Fruit fly (Drosophila melanogaster) whole organism, embryonic: ENCODE measurements around the gene Rab23.
A peak's percentile ranks its signal among the peaks of the same experiment; 100 is the strongest.

Experiments used
- CG10267 ChIP-seq: fragments of 200-800 bp; sonication (Bioruptor generic); optimal IDR thresholded peaks from 2 replicates; lab custom pipeline; 2018; ENCODE audit warnings: missing biosample characterization, mild to moderate bottlenecking, missing genetic modification characterization, moderate library complexity
- CG11247 ChIP-seq: fragments of 200-800 bp; sonication (Bioruptor generic); IDR thresholded peaks from 2 replicates; pipeline ENCODE4 v1.3.6; 2022; ENCODE audit warnings: missing biosample characterization, missing genetic modification characterization
- CG11504 ChIP-seq: fragments of 200-800 bp; sonication (Bioruptor generic); optimal IDR thresholded peaks from 3 replicates; lab custom pipeline; 2019; ENCODE audit warnings: missing biosample characterization, mild to moderate bottlenecking, missing genetic modification characterization, moderate library complexity
- CG12299 ChIP-seq: fragments of 200-800 bp; sonication (Bioruptor generic); optimal IDR thresholded peaks from 2 replicates; lab custom pipeline; 2018; ENCODE audit warnings: missing biosample characterization, mild to moderate bottlenecking, missing genetic modification characterization
- CG12391 ChIP-seq: fragments of 200-800 bp; sonication (Bioruptor generic); optimal IDR thresholded peaks from 3 replicates; lab custom pipeline; 2018; ENCODE audit warnings: missing biosample characterization, mild to moderate bottlenecking, missing genetic modification characterization, moderate library complexity
- CG13624 ChIP-seq: fragments of 200-800 bp; sonication (Bioruptor generic); optimal IDR thresholded peaks from 2 replicates; lab custom pipeline; 2016; ENCODE audit warnings: missing biosample characterization, missing genetic modification characterization
- CG14710 ChIP-seq: fragments of 200-800 bp; sonication (Bioruptor generic); optimal IDR thresholded peaks from 3 replicates; lab custom pipeline; 2019; ENCODE audit warnings: missing biosample characterization, mild to moderate bottlenecking, missing genetic modification characterization, moderate library complexity
- CG14965 ChIP-seq: fragments of 200-800 bp; sonication (Bioruptor generic); optimal IDR thresholded peaks from 2 replicates; lab custom pipeline; 2016; ENCODE audit warnings: missing biosample characterization, missing genetic modification characterization, borderline replicate concordance
- CG1603 ChIP-seq: fragments of 200-800 bp; sonication (Bioruptor generic); optimal IDR thresholded peaks from 2 replicates; lab custom pipeline; 2019; ENCODE audit warnings: missing biosample characterization, mild to moderate bottlenecking, missing genetic modification characterization, moderate library complexity
- CG16779 ChIP-seq: fragments of 200-800 bp; sonication (Bioruptor generic); IDR thresholded peaks from 2 replicates; pipeline ENCODE4 v1.3.6; 2022; ENCODE audit warnings: missing biosample characterization, missing genetic modification characterization
- CG17186 ChIP-seq: fragments of 200-800 bp; sonication (Bioruptor generic); optimal IDR thresholded peaks from 3 replicates; lab custom pipeline; 2017; ENCODE audit warnings: missing biosample characterization, missing genetic modification reagents, missing genetic modification characterization
- CG2712 ChIP-seq: fragments of 200-800 bp; optimal IDR thresholded peaks from 3 replicates; lab custom pipeline; 2019; ENCODE audit warnings: missing biosample characterization, mild to moderate bottlenecking, missing genetic modification characterization, moderate library complexity
- CG2889 ChIP-seq: fragments of 200-800 bp; sonication (Bioruptor generic); IDR thresholded peaks from 3 replicates; pipeline ENCODE4 v1.3.6; 2022; ENCODE audit warnings: missing biosample characterization, missing genetic modification characterization
- CG34224 ChIP-seq: fragments of 200-800 bp; sonication (Bioruptor generic); IDR thresholded peaks from 3 replicates; pipeline ENCODE4 v1.3.6; 2022; ENCODE audit warnings: missing biosample characterization, missing genetic modification characterization; ENCODE audit not compliant: partially characterized antibody
- CG42726 ChIP-seq: fragments of 200-800 bp; sonication (Bioruptor generic); IDR thresholded peaks from 2 replicates; pipeline ENCODE4 v1.3.6; 2022; ENCODE audit warnings: missing biosample characterization, missing genetic modification characterization; ENCODE audit not compliant: partially characterized antibody
- CG6175 ChIP-seq: fragments of 200-800 bp; sonication (Bioruptor generic); IDR thresholded peaks from 3 replicates; pipeline ENCODE4 v1.3.6; 2022; ENCODE audit warnings: missing biosample characterization, missing genetic modification characterization
- CG6689 ChIP-seq: fragments of 200-800 bp; sonication (Bioruptor generic); IDR thresholded peaks from 2 replicates; pipeline ENCODE4 v1.3.6; 2022; ENCODE audit warnings: missing biosample characterization, missing genetic modification characterization
- CoRest ChIP-seq: fragments of 200-800 bp; sonication (Bioruptor generic); optimal IDR thresholded peaks from 3 replicates; lab custom pipeline; 2018; ENCODE audit warnings: missing biosample characterization, mild to moderate bottlenecking, missing genetic modification characterization, moderate library complexity
- Dad ChIP-seq: fragments of 200-800 bp; sonication (Bioruptor generic); optimal IDR thresholded peaks from 3 replicates; lab custom pipeline; 2016; ENCODE audit warnings: missing biosample characterization, missing genetic modification characterization
- Fer1 ChIP-seq: fragments of 200-800 bp; sonication (Bioruptor generic); optimal IDR thresholded peaks from 2 replicates; lab custom pipeline; 2017; ENCODE audit warnings: missing biosample characterization, mild to moderate bottlenecking, missing genetic modification characterization
- HLHmδ ChIP-seq: fragments of 200-800 bp; sonication (Bioruptor generic); optimal IDR thresholded peaks from 2 replicates; lab custom pipeline; 2018; ENCODE audit warnings: missing biosample characterization, mild to moderate bottlenecking, missing genetic modification characterization, moderate library complexity
- Mes4 ChIP-seq: fragments of 200-800 bp; sonication (Bioruptor generic); optimal IDR thresholded peaks from 2 replicates; lab custom pipeline; 2016; ENCODE audit warnings: missing biosample characterization, missing genetic modification characterization
- Pdp1 ChIP-seq, 2 experiments: fragments of 200-800 bp; sonication (Bioruptor generic); optimal IDR thresholded peaks; 3 replicates each; lab custom pipeline; 2016; ENCODE audit warnings: missing biosample characterization in 2 of 2, missing genetic modification characterization in 2 of 2, mild to moderate bottlenecking in 1 of 2, moderate library complexity in 1 of 2
- Taf1 ChIP-seq: fragments of 200-800 bp; sonication (Bioruptor generic); IDR thresholded peaks from 2 replicates; pipeline ENCODE4 v1.3.6; 2022; ENCODE audit warnings: missing biosample characterization, missing genetic modification characterization
- ash1 ChIP-seq: fragments of 200-800 bp; sonication (Bioruptor generic); optimal IDR thresholded peaks from 2 replicates; lab custom pipeline; 2018; ENCODE audit warnings: missing biosample characterization, mild to moderate bottlenecking, missing genetic modification characterization
- chn ChIP-seq: fragments of 200-800 bp; sonication (Bioruptor generic); optimal IDR thresholded peaks from 2 replicates; lab custom pipeline; 2016; ENCODE audit warnings: missing biosample characterization, missing genetic modification characterization
- disco-r ChIP-seq: fragments of 200-800 bp; sonication (Bioruptor generic); optimal IDR thresholded peaks from 2 replicates; lab custom pipeline; 2016; ENCODE audit warnings: missing biosample characterization, missing genetic modification characterization
- emc ChIP-seq: fragments of 200-800 bp; sonication (Bioruptor generic); optimal IDR thresholded peaks from 2 replicates; lab custom pipeline; 2016; ENCODE audit warnings: missing biosample characterization, missing genetic modification characterization
- ems ChIP-seq: fragments of 200-800 bp; sonication (Bioruptor generic); optimal IDR thresholded peaks from 3 replicates; lab custom pipeline; 2016; ENCODE audit warnings: missing biosample characterization, missing genetic modification characterization
- ewg ChIP-seq: fragments of 200-800 bp; sonication (Bioruptor generic); optimal IDR thresholded peaks from 3 replicates; lab custom pipeline; 2017; ENCODE audit warnings: mild to moderate bottlenecking, missing biosample characterization, missing genetic modification reagents, missing genetic modification characterization
- hbn ChIP-seq: fragments of 200-800 bp; sonication (Bioruptor generic); IDR thresholded peaks from 2 replicates; pipeline ENCODE4 v1.3.6; 2022; ENCODE audit warnings: missing biosample characterization, missing genetic modification characterization; ENCODE audit not compliant: partially characterized antibody
- klu ChIP-seq: fragments of 200-800 bp; sonication (Bioruptor generic); IDR thresholded peaks from 2 replicates; pipeline ENCODE4 v1.3.6; 2022; ENCODE audit warnings: missing biosample characterization, missing genetic modification characterization
- lilli ChIP-seq: fragments of 200-800 bp; sonication (Bioruptor generic); optimal IDR thresholded peaks from 3 replicates; lab custom pipeline; 2016; ENCODE audit warnings: missing biosample characterization, missing genetic modification characterization
- mirr ChIP-seq: fragments of 200-800 bp; sonication (Bioruptor generic); optimal IDR thresholded peaks from 3 replicates; lab custom pipeline; 2018; ENCODE audit warnings: missing biosample characterization, mild to moderate bottlenecking, missing genetic modification characterization
- oc ChIP-seq: fragments of 200-800 bp; sonication (Bioruptor generic); optimal IDR thresholded peaks from 2 replicates; lab custom pipeline; 2018; ENCODE audit warnings: missing biosample characterization, mild to moderate bottlenecking, missing genetic modification characterization, moderate library complexity
- org-1 ChIP-seq: fragments of 200-800 bp; sonication (Bioruptor generic); optimal IDR thresholded peaks from 2 replicates; lab custom pipeline; 2017; ENCODE audit warnings: missing biosample characterization, missing genetic modification characterization
- pita ChIP-seq: fragments of 200-800 bp; sonication (Bioruptor generic); optimal IDR thresholded peaks from 2 replicates; lab custom pipeline; 2017; ENCODE audit warnings: missing biosample characterization, mild to moderate bottlenecking, missing genetic modification characterization
- scrt ChIP-seq: fragments of 200-800 bp; sonication (Bioruptor generic); optimal IDR thresholded peaks from 2 replicates; lab custom pipeline; 2018; ENCODE audit warnings: missing biosample characterization, mild to moderate bottlenecking, missing genetic modification characterization, moderate library complexity
- sima ChIP-seq: fragments of 200-800 bp; sonication (Bioruptor generic); optimal IDR thresholded peaks from 2 replicates; lab custom pipeline; 2016; ENCODE audit warnings: missing biosample characterization, missing genetic modification characterization
- sob ChIP-seq: fragments of 200-800 bp; sonication (Bioruptor generic); IDR thresholded peaks from 2 replicates; pipeline ENCODE4 v1.3.6; 2022; ENCODE audit warnings: missing biosample characterization, missing genetic modification characterization
- stwl ChIP-seq: fragments of 200-800 bp; sonication (Bioruptor generic); optimal IDR thresholded peaks from 3 replicates; lab custom pipeline; 2018; ENCODE audit warnings: missing biosample characterization, mild to moderate bottlenecking, missing genetic modification characterization, moderate library complexity
- tap ChIP-seq: fragments of 200-800 bp; optimal IDR thresholded peaks from 3 replicates; lab custom pipeline; 2019; ENCODE audit warnings: missing biosample characterization, mild to moderate bottlenecking, missing genetic modification characterization, moderate library complexity
- tx ChIP-seq: fragments of 200-800 bp; sonication (Bioruptor generic); optimal IDR thresholded peaks from 2 replicates; lab custom pipeline; 2016; ENCODE audit warnings: missing biosample characterization, missing genetic modification characterization
- unc-4 ChIP-seq: fragments of 200-800 bp; sonication (Bioruptor generic); IDR thresholded peaks from 2 replicates; pipeline ENCODE4 v1.3.6; 2022; ENCODE audit warnings: missing biosample characterization, missing genetic modification characterization; ENCODE audit not compliant: partially characterized antibody
- vvl ChIP-seq: fragments of 200-800 bp; sonication (Bioruptor generic); IDR thresholded peaks from 2 replicates; pipeline ENCODE4 v1.3.6; 2022; ENCODE audit warnings: missing biosample characterization, missing genetic modification characterization
- zen ChIP-seq: fragments of 200-800 bp; sonication (Bioruptor generic); optimal IDR thresholded peaks from 3 replicates; lab custom pipeline; 2018; ENCODE audit warnings: missing biosample characterization, mild to moderate bottlenecking, missing genetic modification characterization, moderate library complexity
- zfh1 ChIP-seq: fragments of 200-800 bp; sonication (Bioruptor generic); IDR thresholded peaks from 3 replicates; pipeline ENCODE4 v1.3.6; 2022; ENCODE audit warnings: missing biosample characterization, missing genetic modification characterization
- zfh2 ChIP-seq: fragments of 200-800 bp; sonication (Bioruptor generic); optimal IDR thresholded peaks from 2 replicates; lab custom pipeline; 2016; ENCODE audit warnings: missing biosample characterization, missing genetic modification characterization

Rab23 gene

DNA sequence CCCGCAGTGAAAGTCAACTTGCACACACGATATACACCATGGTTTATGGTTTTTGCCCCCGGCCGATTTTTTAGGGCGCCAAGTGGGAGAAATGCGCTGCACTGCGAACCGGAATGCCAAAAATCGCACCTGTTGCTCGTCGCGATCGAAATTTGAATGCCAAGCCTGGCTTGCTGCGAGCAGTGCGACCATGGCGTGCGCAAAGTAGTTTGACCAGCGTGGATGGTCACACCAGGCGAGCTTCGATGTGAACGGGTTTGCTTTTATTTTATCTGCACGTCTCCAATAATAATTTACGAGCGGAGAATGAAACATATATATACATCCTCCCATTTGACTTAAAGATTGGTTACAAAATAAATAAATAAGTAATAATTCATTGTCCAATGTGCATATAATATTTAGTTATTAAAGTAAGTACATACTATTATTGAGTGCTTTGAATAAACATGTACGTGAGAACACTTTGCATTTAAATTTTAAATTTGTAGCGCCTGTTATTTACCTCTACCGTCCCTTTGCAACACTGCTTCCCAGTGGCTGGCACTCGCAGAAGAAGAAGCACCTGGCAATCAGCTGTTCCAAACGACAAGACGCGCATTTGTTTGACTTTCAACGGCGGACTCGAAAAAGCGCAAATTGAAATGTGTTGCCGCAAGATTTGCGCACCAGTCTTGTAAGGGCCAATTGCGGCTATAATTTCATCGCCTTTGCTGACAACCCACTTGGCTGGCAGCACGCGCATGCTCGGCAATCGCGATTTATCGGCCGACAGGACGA is at the start of gene Rab23, which contains the start of gene plx (continued):
- TF ChIP-seq sob (peak; percentile 53), oc (tag; lab: Kevin White, UChicago) (no peak), CG13624 (peak; percentile 11), zfh1 (GFP tag; lab: Robert Waterston, UW) (no peak; the same call in 2 of the 3 replicates), vvl (peak; percentile 11; the same call in 1 of the 2 replicates), CG42726 (peak; percentile 27; the same call in 1 of the 2 replicates), mirr (GFP tag; lab: Kevin White, UChicago) (no peak), lilli (GFP tag; lab: Kevin White, UChicago) (peak; percentile 37), ems (peak; percentile 52), CoRest (tag; lab: Kevin White, UChicago) (peak; percentile 49), CG1603 (tag; lab: Kevin White, UChicago) (peak; percentile 67), unc-4 (peak; percentile 47; the same call in 1 of the 2 replicates), ash1 (GFP tag; lab: Kevin White, UChicago) (no peak), chn (GFP tag; lab: Kevin White, UChicago) (peak; percentile 32), CG11504 (tag; lab: Kevin White, UChicago) (peak; percentile 33), CG17186 (GFP tag; lab: Kevin White, UChicago) (peak; percentile 58), CG10267 (peak; percentile 98)

DNA sequence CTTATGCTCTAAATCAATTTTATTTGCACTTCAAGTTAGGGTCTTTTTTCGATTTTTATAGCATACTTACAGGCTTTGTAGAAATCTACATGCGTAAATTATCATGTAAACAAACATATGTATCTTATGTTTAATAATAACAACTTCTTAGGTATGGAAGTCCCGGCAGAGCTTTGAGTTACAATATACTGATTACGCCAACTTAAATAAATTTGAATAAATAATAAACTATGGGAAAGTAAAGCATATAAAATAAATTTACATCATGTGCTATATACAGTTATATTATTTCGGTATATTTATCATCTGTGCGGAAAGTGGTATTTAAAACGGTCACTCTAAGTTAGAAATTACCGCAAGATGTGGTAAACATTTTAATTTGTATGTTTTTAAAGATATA is 47.9 kb upstream of the Rab23 start, which contains the start of gene CG1239:
CG1239 (plus strand) TSS at position 333 of the 400 bp plus-strand sequence.
- no peak for TF ChIP-seq zfh2 (GFP tag; lab: Kevin White, UChicago)
- TF ChIP-seq CG2712 (tag; lab: Kevin White, UChicago) = peak; percentile 31
- no peak for TF ChIP-seq sob
- TF ChIP-seq stwl (tag; lab: Kevin White, UChicago) = peak; percentile 34
- TF ChIP-seq ewg (GFP tag; lab: Kevin White, UChicago) = no peak
- no peak for TF ChIP-seq hbn
- TF ChIP-seq CG6689 (GFP tag; lab: Robert Waterston, UW) = no peak
- TF ChIP-seq CG12391 (tag; lab: Kevin White, UChicago) = no peak
- TF ChIP-seq emc (GFP tag; lab: Kevin White, UChicago) = no peak
- TF ChIP-seq Fer1 (GFP tag; lab: Kevin White, UChicago) = no peak
- TF ChIP-seq CG6175 (GFP tag; lab: Robert Waterston, UW) = no peak
- no peak for TF ChIP-seq CG2889
- TF ChIP-seq CG34224 (GFP tag; lab: Robert Waterston, UW) = no peak
- peak; percentile 48 for TF ChIP-seq CG10267
- no peak for TF ChIP-seq CG12299 (tag; lab: Kevin White, UChicago)
- TF ChIP-seq org-1 = no peak
- no peak for TF ChIP-seq mirr (GFP tag; lab: Kevin White, UChicago)
- no peak for TF ChIP-seq klu (GFP tag; lab: Robert Waterston, UW)
- TF ChIP-seq pita (GFP tag; lab: Kevin White, UChicago) = peak; percentile 18
- no peak for TF ChIP-seq scrt (GFP tag; lab: Kevin White, UChicago)
- TF ChIP-seq Mes4 (GFP tag; lab: Kevin White, UChicago) = no peak
- TF ChIP-seq Taf1 (GFP tag; lab: Robert Waterston, UW) = no peak
- no peak for TF ChIP-seq tx (GFP tag; lab: Kevin White, UChicago)
- no peak for TF ChIP-seq tap
- no peak for TF ChIP-seq Pdp1 (GFP tag; optimal IDR thresholded peaks at IDR 0.05; lab: Kevin White, UChicago)
- no peak for TF ChIP-seq sima (GFP tag; lab: Kevin White, UChicago)
- no peak for TF ChIP-seq Dad
- TF ChIP-seq CG16779 (GFP tag; lab: Robert Waterston, UW) = no peak
- peak; percentile 60 for TF ChIP-seq CG14710 (tag; lab: Kevin White, UChicago)
- no peak for TF ChIP-seq HLHmδ
- no peak for TF ChIP-seq chn (GFP tag; lab: Kevin White, UChicago)
- no peak for TF ChIP-seq CG14965 (GFP tag; lab: Kevin White, UChicago)
- no peak for TF ChIP-seq disco-r (GFP tag; lab: Kevin White, UChicago)
- TF ChIP-seq CG11247 (GFP tag; lab: Robert Waterston, UW) = no peak
- peak; percentile 48 for TF ChIP-seq zen (tag; lab: Kevin White, UChicago)
